Worm (Caenorhabditis elegans) whole organism, L2 larva: Measurements from ENCODE around the gene pph-4.1.

Experiments
- egl-27 ChIP-seq: sonication (generic microtip); optimal IDR thresholded peaks from 3 replicates; lab custom pipeline; 2017; ENCODE audit warnings: missing biosample characterization, missing genetic modification reagents, missing genetic modification characterization
- mab-5 ChIP-seq: fragments of 150-350 bp; optimal IDR thresholded peaks from 2 replicates; lab custom pipeline; 2014; ENCODE audit warnings: missing biosample characterization, missing genetic modification characterization
- unc-55 ChIP-seq: fragments of 150-350 bp; sonication (generic microtip); optimal IDR thresholded peaks from 3 replicates; lab custom pipeline; 2014; ENCODE audit warnings: missing biosample characterization, missing genetic modification reagents, missing genetic modification characterization

DNA sequence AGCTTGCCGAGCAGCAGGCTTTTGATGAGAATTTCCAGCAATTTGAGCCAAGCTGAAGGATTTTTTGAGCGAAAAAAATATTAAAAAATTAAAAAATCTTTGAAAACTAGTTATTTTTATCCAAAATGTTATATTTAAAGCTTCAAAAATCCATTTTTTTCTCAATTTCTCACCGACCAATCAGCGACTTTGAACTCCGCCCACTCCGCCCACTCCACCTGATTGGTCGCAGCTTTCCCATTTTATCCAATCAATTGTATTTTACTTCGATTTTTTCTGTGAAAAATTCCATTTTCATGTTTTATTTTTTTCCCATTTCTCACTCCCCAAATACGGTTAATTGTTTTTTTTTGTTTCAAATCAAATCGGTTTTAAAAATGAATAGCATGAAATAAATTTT is 6.2 kb downstream of the pph-4.1 start:
- no peak for TF ChIP-seq mab-5 (tag; lab: Kevin White, UChicago)
- no peak for TF ChIP-seq unc-55 (GFP tag; lab: Kevin White, UChicago)
- TF ChIP-seq egl-27 (tag; lab: Kevin White, UChicago), result no peak
